Worm (Caenorhabditis elegans) whole organism, L3 larva: ENCODE data around the gene F26G1.9.

ENCODE experiments used
- ama-1 ChIP-seq: fragments of 150-350 bp; optimal IDR thresholded peaks from 2 replicates; lab custom pipeline; 2018
- fos-1 ChIP-seq: fragments of 150-350 bp; optimal IDR thresholded peaks from 2 replicates; lab custom pipeline; 2014; ENCODE audit warnings: missing biosample characterization, missing genetic modification characterization
- jun-1 ChIP-seq: fragments of 150-350 bp; optimal IDR thresholded peaks from 2 replicates; lab custom pipeline; 2014; ENCODE audit warnings: missing biosample characterization, missing genetic modification reagents, missing genetic modification characterization

ce11 chrII:4784436-4784835 lies 10.6 kb upstream of the F26G1.9 start, which contains the start of gene nep-12:
- TF ChIP-seq fos-1 (tag; lab: Kevin White, UChicago): no peak
- TF ChIP-seq ama-1 (lab: Kevin White, UChicago): no peak
- no peak for TF ChIP-seq jun-1 (tag; lab: Kevin White, UChicago)
